Worm (Caenorhabditis elegans): ENCODE data around the gene T28A11.25.

- TF ChIP-seq hlh-30 (tag; optimal IDR thresholded peaks at IDR 0.05; ENCODE audit: insufficient read depth) (no peak), snpc-4 (tag; optimal IDR thresholded peaks at IDR 0.05) (no peak), tag-97 (GFP tag; IDR thresholded peaks at IDR 0.05) (no peak), ceh-62 (tag; optimal IDR thresholded peaks at IDR 0.05) (no peak)
Observed at ce11 chrV:3256051-3256450, 25.6 kb upstream of the T28A11.25 start, which contains the start of gene srt-63.

Measured in whole organism, L4 larva.